Fruit fly (Drosophila melanogaster) whole organism, embryonic: Measurements from ENCODE around the gene odd.

Experiments used
- Bdp1 ChIP-seq: fragments of 200-800 bp; sonication (Bioruptor generic); optimal IDR thresholded peaks from 3 replicates; lab custom pipeline; 2016; ENCODE audit warnings: missing biosample characterization, missing genetic modification characterization
- Blimp-1 ChIP-seq: fragments of 200-800 bp; sonication (Bioruptor generic); optimal IDR thresholded peaks from 3 replicates; lab custom pipeline; 2018; ENCODE audit warnings: missing biosample characterization, missing genetic modification characterization, mild to moderate bottlenecking, moderate library complexity, missing genetic modification reagents
- Bteb2 ChIP-seq: fragments of 200-800 bp; sonication (Bioruptor generic); optimal IDR thresholded peaks from 2 replicates; lab custom pipeline; 2016; ENCODE audit warnings: missing biosample characterization, missing genetic modification characterization
- CG12155 ChIP-seq: fragments of 200-800 bp; sonication (Bioruptor generic); optimal IDR thresholded peaks from 3 replicates; lab custom pipeline; 2016; ENCODE audit warnings: missing biosample characterization, missing genetic modification characterization
- CG13296 ChIP-seq: fragments of 200-800 bp; sonication (Bioruptor generic); optimal IDR thresholded peaks from 3 replicates; lab custom pipeline; 2018; ENCODE audit warnings: missing biosample characterization, mild to moderate bottlenecking, missing genetic modification characterization
- CG14014 ChIP-seq: fragments of 200-800 bp; sonication (Bioruptor generic); IDR thresholded peaks from 2 replicates; pipeline ENCODE4 v1.3.6; 2022; ENCODE audit warnings: missing biosample characterization, missing genetic modification characterization
- CG14860 ChIP-seq: fragments of 200-800 bp; sonication (Bioruptor generic); IDR thresholded peaks from 3 replicates; pipeline ENCODE4 v1.3.6; 2022; ENCODE audit warnings: missing biosample characterization, missing genetic modification characterization; ENCODE audit not compliant: partially characterized antibody
- CG1603 ChIP-seq: fragments of 200-800 bp; sonication (Bioruptor generic); optimal IDR thresholded peaks from 2 replicates; lab custom pipeline; 2019; ENCODE audit warnings: missing biosample characterization, mild to moderate bottlenecking, missing genetic modification characterization, moderate library complexity
- CG16813 ChIP-seq: fragments of 200-800 bp; sonication (Bioruptor generic); IDR thresholded peaks from 3 replicates; pipeline ENCODE4 v1.3.6; 2022; ENCODE audit warnings: missing biosample characterization, missing genetic modification characterization; ENCODE audit not compliant: partially characterized antibody
- CG17568 ChIP-seq: fragments of 200-800 bp; sonication (Bioruptor generic); optimal IDR thresholded peaks from 2 replicates; lab custom pipeline; 2018; ENCODE audit warnings: missing biosample characterization, mild to moderate bottlenecking, missing genetic modification characterization, moderate library complexity
- CG2678 ChIP-seq: fragments of 200-800 bp; sonication (Bioruptor generic); optimal IDR thresholded peaks from 3 replicates; lab custom pipeline; 2019; ENCODE audit warnings: missing biosample characterization, mild to moderate bottlenecking, missing genetic modification characterization, moderate library complexity
- CG4328 ChIP-seq: fragments of 200-800 bp; sonication (Bioruptor generic); optimal IDR thresholded peaks from 3 replicates; lab custom pipeline; 2017; ENCODE audit warnings: missing biosample characterization, missing genetic modification reagents, missing genetic modification characterization
- CG43689 ChIP-seq: fragments of 200-800 bp; sonication (Bioruptor generic); IDR thresholded peaks from 2 replicates; pipeline ENCODE4 v1.3.6; 2022; ENCODE audit warnings: missing biosample characterization, missing genetic modification characterization
- CG7372 ChIP-seq: fragments of 200-800 bp; sonication (Bioruptor generic); IDR thresholded peaks from 2 replicates; pipeline ENCODE4 v1.3.6; 2022; ENCODE audit warnings: missing biosample characterization, missing genetic modification characterization
- Hr39 ChIP-seq: fragments of >200 bp; optimal IDR thresholded peaks from 2 replicates; lab custom pipeline; 2017
- Kr ChIP-seq: fragments of 200-800 bp; sonication (Bioruptor generic); optimal IDR thresholded peaks from 2 replicates; lab custom pipeline; 2017; ENCODE audit warnings: missing biosample characterization, mild to moderate bottlenecking, missing genetic modification characterization
- MTF-1 ChIP-seq: fragments of 200-800 bp; sonication (Bioruptor generic); optimal IDR thresholded peaks from 2 replicates; lab custom pipeline; 2018; ENCODE audit warnings: missing biosample characterization, mild to moderate bottlenecking, missing genetic modification characterization, borderline replicate concordance
- Max ChIP-seq: fragments of 200-800 bp; sonication (Bioruptor generic); optimal IDR thresholded peaks from 2 replicates; lab custom pipeline; 2016; ENCODE audit warnings: missing biosample characterization, mild to moderate bottlenecking, missing genetic modification characterization
- Rx ChIP-seq: fragments of 200-800 bp; sonication (Bioruptor generic); IDR thresholded peaks from 2 replicates; pipeline ENCODE4 v1.3.6; 2022; ENCODE audit warnings: missing biosample characterization, missing genetic modification characterization
- Ssrp ChIP-seq: fragments of 200-800 bp; sonication (Bioruptor generic); optimal IDR thresholded peaks from 2 replicates; lab custom pipeline; 2018; ENCODE audit warnings: missing biosample characterization, mild to moderate bottlenecking, missing genetic modification characterization, moderate library complexity
- Trl ChIP-seq, 3 experiments: fragments of >200 bp in 2 of 3; fragments of 200-800 bp in 1 of 3; sonication (Bioruptor generic) in 1 of 3; optimal IDR thresholded peaks; 2 replicates in 1 of 3; 3 replicates in 2 of 3; lab custom pipeline; 2016 to 2017; ENCODE audit warnings: missing biosample characterization in 1 of 3, missing genetic modification characterization in 1 of 3
- Xrp1 ChIP-seq: fragments of 200-800 bp; sonication (Bioruptor generic); IDR thresholded peaks from 2 replicates; pipeline ENCODE4 v1.3.6; 2022; ENCODE audit warnings: missing biosample characterization, missing genetic modification characterization
- ase ChIP-seq: fragments of 200-800 bp; sonication (Bioruptor generic); IDR thresholded peaks from 3 replicates; pipeline ENCODE4 v1.3.6; 2022; ENCODE audit warnings: missing biosample characterization, missing genetic modification characterization
- cas ChIP-seq: fragments of 200-800 bp; sonication (Bioruptor generic); IDR thresholded peaks from 2 replicates; pipeline ENCODE4 v1.3.6; 2022; ENCODE audit warnings: missing biosample characterization, missing genetic modification characterization
- chinmo ChIP-seq: fragments of 200-800 bp; sonication (Bioruptor generic); IDR thresholded peaks from 4 replicates; pipeline ENCODE4 v1.3.6; 2022; ENCODE audit warnings: missing biosample characterization, missing genetic modification characterization; ENCODE audit not compliant: partially characterized antibody
- croc ChIP-seq: fragments of 200-800 bp; sonication (Bioruptor generic); conservative IDR thresholded peaks from 3 replicates; pipeline ENCODE4 v1.3.6; 2022; ENCODE audit warnings: missing biosample characterization, missing genetic modification characterization
- danr ChIP-seq: fragments of 200-800 bp; sonication (Bioruptor generic); IDR thresholded peaks from 2 replicates; pipeline ENCODE4 v1.3.6; 2022; ENCODE audit warnings: missing biosample characterization, missing genetic modification characterization
- disco-r ChIP-seq: fragments of 200-800 bp; sonication (Bioruptor generic); optimal IDR thresholded peaks from 2 replicates; lab custom pipeline; 2016; ENCODE audit warnings: missing biosample characterization, missing genetic modification characterization
- exex ChIP-seq: fragments of 200-800 bp; sonication (Bioruptor generic); optimal IDR thresholded peaks from 4 replicates; lab custom pipeline; 2018; ENCODE audit warnings: missing biosample characterization, mild to moderate bottlenecking, missing genetic modification characterization, moderate library complexity
- gcm2 ChIP-seq: fragments of 200-800 bp; sonication (Bioruptor generic); optimal IDR thresholded peaks from 2 replicates; lab custom pipeline; 2016; ENCODE audit warnings: missing biosample characterization, missing genetic modification characterization
- grau ChIP-seq: fragments of 200-800 bp; optimal IDR thresholded peaks from 3 replicates; lab custom pipeline; 2019; ENCODE audit warnings: missing biosample characterization, mild to moderate bottlenecking, missing genetic modification characterization, moderate library complexity
- grn ChIP-seq: fragments of 200-800 bp; sonication (Bioruptor generic); optimal IDR thresholded peaks from 3 replicates; lab custom pipeline; 2017; ENCODE audit warnings: missing biosample characterization, missing genetic modification characterization
- gsb-n ChIP-seq: fragments of 200-800 bp; sonication (Bioruptor generic); optimal IDR thresholded peaks from 3 replicates; lab custom pipeline; 2018; ENCODE audit warnings: missing biosample characterization, mild to moderate bottlenecking, missing genetic modification characterization
- jumu ChIP-seq: fragments of 200-800 bp; sonication (Bioruptor generic); optimal IDR thresholded peaks from 3 replicates; lab custom pipeline; 2016; ENCODE audit warnings: missing biosample characterization, missing genetic modification characterization
- kni ChIP-seq: fragments of 200-800 bp; sonication (Bioruptor generic); optimal IDR thresholded peaks from 3 replicates; lab custom pipeline; 2017; ENCODE audit warnings: mild to moderate bottlenecking, missing biosample characterization, missing genetic modification reagents, missing genetic modification characterization
- onecut ChIP-seq: fragments of 200-800 bp; sonication (Bioruptor generic); IDR thresholded peaks from 2 replicates; pipeline ENCODE4 v1.3.6; 2022; ENCODE audit warnings: missing biosample characterization, missing genetic modification characterization
- p53 ChIP-seq: fragments of 200-800 bp; sonication (Bioruptor generic); optimal IDR thresholded peaks from 2 replicates; lab custom pipeline; 2016; ENCODE audit warnings: missing biosample characterization, missing genetic modification characterization
- ranshi ChIP-seq: fragments of 200-800 bp; sonication (Bioruptor generic); IDR thresholded peaks from 2 replicates; pipeline ENCODE4 v1.3.6; 2022; ENCODE audit warnings: missing biosample characterization, missing genetic modification characterization
- ro ChIP-seq: fragments of 200-800 bp; sonication (Bioruptor generic); IDR thresholded peaks from 2 replicates; pipeline ENCODE4 v1.3.6; 2022; ENCODE audit warnings: missing biosample characterization, missing genetic modification characterization
- sima ChIP-seq: fragments of 200-800 bp; sonication (Bioruptor generic); optimal IDR thresholded peaks from 2 replicates; lab custom pipeline; 2016; ENCODE audit warnings: missing biosample characterization, missing genetic modification characterization
- so ChIP-seq: fragments of 200-800 bp; sonication (Bioruptor generic); IDR thresholded peaks from 3 replicates; pipeline ENCODE4 v1.3.6; 2022; ENCODE audit warnings: missing biosample characterization, missing genetic modification characterization
- ssp ChIP-seq: fragments of 200-800 bp; sonication (Bioruptor generic); IDR thresholded peaks from 2 replicates; pipeline ENCODE4 v1.3.6; 2022; ENCODE audit warnings: missing biosample characterization, missing genetic modification characterization
- sug ChIP-seq: fragments of 200-800 bp; optimal IDR thresholded peaks from 2 replicates; lab custom pipeline; 2019; ENCODE audit warnings: missing biosample characterization, mild to moderate bottlenecking, missing genetic modification characterization, moderate library complexity
- tap ChIP-seq: fragments of 200-800 bp; optimal IDR thresholded peaks from 3 replicates; lab custom pipeline; 2019; ENCODE audit warnings: missing biosample characterization, mild to moderate bottlenecking, missing genetic modification characterization, moderate library complexity
- tin ChIP-seq: fragments of 200-800 bp; sonication (Bioruptor generic); optimal IDR thresholded peaks from 3 replicates; lab custom pipeline; 2016; ENCODE audit warnings: missing biosample characterization, missing genetic modification characterization
- tup ChIP-seq: fragments of 200-800 bp; sonication (Bioruptor generic); optimal IDR thresholded peaks from 2 replicates; lab custom pipeline; 2016; ENCODE audit warnings: missing biosample characterization, mild to moderate bottlenecking, missing genetic modification characterization, moderate library complexity
- twi ChIP-seq: fragments of 200-800 bp; optimal IDR thresholded peaks from 2 replicates; lab custom pipeline; 2019; ENCODE audit warnings: missing biosample characterization, mild to moderate bottlenecking, missing genetic modification characterization, moderate library complexity
- wdn ChIP-seq: fragments of 200-800 bp; sonication (Bioruptor generic); IDR thresholded peaks from 2 replicates; pipeline ENCODE4 v1.3.6; 2022; ENCODE audit warnings: missing biosample characterization, missing genetic modification characterization
- zfh2 ChIP-seq: fragments of 200-800 bp; sonication (Bioruptor generic); optimal IDR thresholded peaks from 2 replicates; lab custom pipeline; 2016; ENCODE audit warnings: missing biosample characterization, missing genetic modification characterization

odd gene

DNA sequence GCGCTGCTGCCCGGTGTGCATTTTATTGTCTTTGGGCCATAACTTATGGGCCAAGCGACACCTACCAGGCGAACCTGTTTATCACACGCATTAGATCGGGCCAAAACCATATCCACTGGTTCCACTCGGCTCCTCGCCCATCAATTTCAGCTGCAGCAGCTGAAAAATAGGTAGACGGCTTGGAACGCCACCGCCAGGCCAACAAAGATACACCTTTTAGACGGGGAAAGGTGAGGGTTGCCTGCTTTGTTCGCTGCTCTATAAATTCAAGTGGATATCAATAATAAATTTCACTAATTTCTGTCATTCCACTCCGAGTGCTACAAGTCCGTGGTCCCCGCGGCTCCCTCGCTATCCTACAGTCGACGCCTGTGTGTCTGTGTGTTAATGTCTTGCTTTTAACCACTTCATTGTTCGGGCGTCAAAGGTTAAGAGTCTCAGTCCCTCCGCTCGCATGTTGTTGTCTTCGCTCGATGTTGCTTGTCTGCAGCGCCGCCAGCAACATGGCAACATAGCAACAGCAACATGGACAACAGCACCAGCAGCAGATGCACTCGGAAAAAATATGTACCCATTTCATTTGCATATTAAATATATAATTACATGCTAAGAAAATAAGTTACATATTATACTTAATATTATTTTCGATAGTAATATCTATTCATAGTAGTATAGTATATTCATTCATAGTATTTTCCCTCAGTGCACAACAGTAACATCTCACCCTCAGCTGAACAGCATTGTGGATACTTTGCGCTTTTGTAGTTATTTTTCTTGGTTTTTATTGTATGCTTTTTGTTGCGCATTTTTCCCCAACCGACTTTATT lies 18.4 kb downstream of the odd start (continued):
- TF ChIP-seq grn (no peak), Bdp1 (GFP tag; lab: Kevin White, UChicago) (no peak), tin (GFP tag; lab: Kevin White, UChicago) (peak; percentile 82), exex (no peak), Trl (optimal IDR thresholded peaks at IDR 0.05; lab: Kevin White, UChicago) (no peak), Trl (GFP tag; optimal IDR thresholded peaks at IDR 0.05; lab: Kevin White, UChicago) (no peak), gsb-n (peak; percentile 91), Max (GFP tag; lab: Kevin White, UChicago) (peak; percentile 48), CG16813 (no peak), Hr39 (no peak), CG13296 (GFP tag; lab: Kevin White, UChicago) (peak; percentile 46), Kr (GFP tag; lab: Kevin White, UChicago) (no peak), ase (GFP tag; lab: Robert Waterston, UW) (peak; percentile 60; the same call in 2 of the 3 replicates), CG14014 (peak; percentile 54; the same call in 1 of the 2 replicates), ssp (peak; percentile 75), gcm2 (no peak), Blimp-1 (GFP tag; lab: Kevin White, UChicago) (peak; percentile 86), croc (GFP tag; lab: Robert Waterston, UW) (peak; percentile 87), sima (GFP tag; lab: Kevin White, UChicago) (no peak), sug (peak; percentile 10), CG17568 (GFP tag; lab: Kevin White, UChicago) (peak; percentile 62), zfh2 (no peak), Bteb2 (GFP tag; lab: Kevin White, UChicago) (no peak), kni (peak; percentile 75), Xrp1 (GFP tag; lab: Robert Waterston, UW) (peak; percentile 96), CG4328 (peak; percentile 42), CG1603 (peak; percentile 87), ro (peak; percentile 36; the same call in 1 of the 2 replicates), twi (tag; lab: Kevin White, UChicago) (peak; percentile 75), so (peak; percentile 45; the same call in 1 of the 3 replicates), disco-r (GFP tag; lab: Kevin White, UChicago) (no peak), Ssrp (tag; lab: Kevin White, UChicago) (peak; percentile 85), MTF-1 (GFP tag; lab: Kevin White, UChicago) (peak; percentile 53), danr (GFP tag; lab: Robert Waterston, UW) (peak; percentile 64), cas (GFP tag; lab: Robert Waterston, UW) (no peak), jumu (no peak), CG43689 (GFP tag; lab: Robert Waterston, UW) (peak; percentile 57; the same call in 1 of the 2 replicates), grau (tag; lab: Kevin White, UChicago) (peak; percentile 86), CG2678 (tag; lab: Kevin White, UChicago) (peak; percentile 89), wdn (no peak), tap (tag; lab: Kevin White, UChicago) (peak; percentile 87), CG14860 (no peak), CG12155 (GFP tag; lab: Kevin White, UChicago) (peak; percentile 51), CG7372 (peak; percentile 58; the same call in 1 of the 2 replicates), ranshi (GFP tag; lab: Robert Waterston, UW) (peak; percentile 72), p53 (GFP tag; lab: Kevin White, UChicago) (no peak), tup (GFP tag; lab: Kevin White, UChicago) (no peak), chinmo (GFP tag; lab: Robert Waterston, UW) (0 out of 4 replicates have a peak, but pooled peaks have one; percentile 51), onecut (GFP tag; lab: Robert Waterston, UW) (peak; percentile 73; the same call in 1 of the 2 replicates), Rx (GFP tag; lab: Robert Waterston, UW) (peak; percentile 73)
